Comparison of ENCODE assay signal across 1 fruit fly cellular context in the genomic region with DNA sequence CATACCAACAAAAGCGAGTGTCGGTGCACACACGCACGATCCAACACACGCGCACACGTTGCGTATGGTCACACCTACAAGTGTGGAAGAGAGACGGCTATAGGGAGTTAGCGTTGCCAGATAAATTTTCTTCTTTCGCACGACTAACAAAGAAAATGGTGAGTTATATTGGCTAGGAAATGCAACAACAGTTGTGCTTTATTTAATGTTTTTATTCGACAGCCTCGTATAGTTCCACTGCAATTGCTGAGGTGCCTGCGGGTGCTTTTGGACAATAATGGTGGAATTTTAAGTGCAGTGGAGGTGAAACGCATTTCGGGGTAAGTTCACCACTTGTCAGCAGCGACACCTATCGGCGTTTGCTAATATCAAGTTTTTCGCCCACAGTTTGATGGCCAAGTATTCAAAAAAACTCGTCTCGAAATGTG.
TF ChIP-seq lines count a peak whose summit lies in the region.

No protein-coding gene starts in this region.

TF ChIP-seq in whole organism, embryonic, 481 proteins besides CTCF, POLR2A, EP300 and RAD21 (continued from another document and continues in another):
- TF ChIP-seq Antp (GFP tag; optimal IDR thresholded peaks at IDR 0.05; lab: Kevin White, UChicago) = no peak
- no peak for TF ChIP-seq Spps (tag; optimal IDR thresholded peaks at IDR 0.05; lab: Kevin White, UChicago)
- no peak for TF ChIP-seq Adf1 (GFP tag; IDR thresholded peaks at IDR 0.05; lab: Robert Waterston, UW)
- no peak for TF ChIP-seq gem (tag; optimal IDR thresholded peaks at IDR 0.05; lab: Kevin White, UChicago)
- peak; percentile 9 for TF ChIP-seq Dp (GFP tag; optimal IDR thresholded peaks at IDR 0.05; lab: Kevin White, UChicago)
- no peak for TF ChIP-seq CG1647 (GFP tag; optimal IDR thresholded peaks at IDR 0.05; lab: Kevin White, UChicago)
- TF ChIP-seq CG30431 (GFP tag; optimal IDR thresholded peaks at IDR 0.05; lab: Kevin White, UChicago) = no peak
- no peak for TF ChIP-seq CG15269 (tag; optimal IDR thresholded peaks at IDR 0.05; lab: Kevin White, UChicago)
- no peak for TF ChIP-seq maf-S (GFP tag; optimal IDR thresholded peaks at IDR 0.05; lab: Kevin White, UChicago)
- TF ChIP-seq CG13287 (GFP tag; IDR thresholded peaks at IDR 0.05; lab: Robert Waterston, UW; ENCODE audit: partially characterized antibody) = no peak
- TF ChIP-seq CG12744 (GFP tag; optimal IDR thresholded peaks at IDR 0.05; lab: Kevin White, UChicago) = no peak
- no peak for TF ChIP-seq CG4707 (GFP tag; optimal IDR thresholded peaks at IDR 0.05; lab: Kevin White, UChicago)
- TF ChIP-seq crc (GFP tag; optimal IDR thresholded peaks at IDR 0.05; lab: Kevin White, UChicago) = no peak
- TF ChIP-seq zen (tag; optimal IDR thresholded peaks at IDR 0.05; lab: Kevin White, UChicago) = no peak
- no peak for TF ChIP-seq CG3407 (GFP tag; optimal IDR thresholded peaks at IDR 0.05; lab: Kevin White, UChicago)
- no peak for TF ChIP-seq D19A (tag; optimal IDR thresholded peaks at IDR 0.05; lab: Kevin White, UChicago)
- no peak for TF ChIP-seq Neu2 (GFP tag; optimal IDR thresholded peaks at IDR 0.05; lab: Kevin White, UChicago; ENCODE audit: borderline replicate concordance)
- TF ChIP-seq bowl (GFP tag; IDR thresholded peaks at IDR 0.05; lab: Robert Waterston, UW) = no peak
- TF ChIP-seq vfl (GFP tag; optimal IDR thresholded peaks at IDR 0.05; lab: Kevin White, UChicago) = no peak
- TF ChIP-seq CG32532 (GFP tag; IDR thresholded peaks at IDR 0.05; lab: Robert Waterston, UW) = peak; percentile 48; the same call in 1 of the 2 replicates
- TF ChIP-seq nerfin-2 (GFP tag; IDR thresholded peaks at IDR 0.05; lab: Robert Waterston, UW; ENCODE audit: partially characterized antibody) = no peak
- TF ChIP-seq dm (GFP tag; optimal IDR thresholded peaks at IDR 0.05; lab: Kevin White, UChicago) = no peak
- TF ChIP-seq Fer3 (tag; optimal IDR thresholded peaks at IDR 0.05; lab: Kevin White, UChicago) = no peak
- TF ChIP-seq Drgx (GFP tag; IDR thresholded peaks at IDR 0.05; lab: Robert Waterston, UW) = no peak
- TF ChIP-seq bsh (GFP tag; optimal IDR thresholded peaks at IDR 0.05; lab: Kevin White, UChicago) = no peak
- no peak for TF ChIP-seq Vsx1 (GFP tag; optimal IDR thresholded peaks at IDR 0.05; lab: Kevin White, UChicago)
- TF ChIP-seq sug (tag; optimal IDR thresholded peaks at IDR 0.05; lab: Kevin White, UChicago) = no peak
- no peak for TF ChIP-seq CG8290 (GFP tag; optimal IDR thresholded peaks at IDR 0.05; lab: Kevin White, UChicago)
- peak in 1 of 2 experiments; percentile 52 for TF ChIP-seq CG8290 (tag; optimal IDR thresholded peaks at IDR 0.05; lab: Kevin White, UChicago)
- TF ChIP-seq CG11247 (GFP tag; IDR thresholded peaks at IDR 0.05; lab: Robert Waterston, UW) = no peak
- no peak for TF ChIP-seq CG12942 (GFP tag; optimal IDR thresholded peaks at IDR 0.05; lab: Kevin White, UChicago)
- no peak for TF ChIP-seq ems (GFP tag; optimal IDR thresholded peaks at IDR 0.05; lab: Kevin White, UChicago)
- peak; percentile 61 for TF ChIP-seq jumu (GFP tag; optimal IDR thresholded peaks at IDR 0.05; lab: Kevin White, UChicago)
- TF ChIP-seq CG18619 (GFP tag; optimal IDR thresholded peaks at IDR 0.05; lab: Kevin White, UChicago) = no peak
- TF ChIP-seq CG14014 (GFP tag; IDR thresholded peaks at IDR 0.05; lab: Robert Waterston, UW) = no peak
- peak; percentile 38 for TF ChIP-seq CG1832 (GFP tag; optimal IDR thresholded peaks at IDR 0.05; lab: Kevin White, UChicago)
- TF ChIP-seq CG8089 (GFP tag; optimal IDR thresholded peaks at IDR 0.05; lab: Kevin White, UChicago) = no peak
- TF ChIP-seq gsb (GFP tag; IDR thresholded peaks at IDR 0.05; lab: Robert Waterston, UW) = no peak
- no peak for TF ChIP-seq ken (GFP tag; IDR thresholded peaks at IDR 0.05; lab: Robert Waterston, UW)
- no peak for TF ChIP-seq Gsc (GFP tag; IDR thresholded peaks at IDR 0.05; lab: Robert Waterston, UW)
- no peak for TF ChIP-seq CG10565 (GFP tag; optimal IDR thresholded peaks at IDR 0.05; lab: Kevin White, UChicago)
- TF ChIP-seq hth (optimal IDR thresholded peaks at IDR 0.05; lab: Kevin White, UChicago) = no peak
- TF ChIP-seq CG33557 (GFP tag; optimal IDR thresholded peaks at IDR 0.05; lab: Kevin White, UChicago) = no peak
- TF ChIP-seq cg (GFP tag; optimal IDR thresholded peaks at IDR 0.05; lab: Kevin White, UChicago) = peak; percentile 95
- no peak for TF ChIP-seq CG31365 (tag; optimal IDR thresholded peaks at IDR 0.05; lab: Kevin White, UChicago)
- no peak for TF ChIP-seq hkb (optimal IDR thresholded peaks at IDR 0.05; lab: Kevin White, UChicago)
- TF ChIP-seq hkb (GFP tag; IDR thresholded peaks at IDR 0.05; lab: Robert Waterston, UW) = no peak
- TF ChIP-seq ase (GFP tag; IDR thresholded peaks at IDR 0.05; lab: Robert Waterston, UW) = no peak
- TF ChIP-seq Elba2 (GFP tag; optimal IDR thresholded peaks at IDR 0.05; lab: Kevin White, UChicago) = no peak
- no peak for TF ChIP-seq CG10959 (GFP tag; IDR thresholded peaks at IDR 0.05; lab: Robert Waterston, UW)
- TF ChIP-seq wor (GFP tag; IDR thresholded peaks at IDR 0.05; lab: Robert Waterston, UW) = no peak
- TF ChIP-seq Dip2 (GFP tag; IDR thresholded peaks at IDR 0.05; lab: Robert Waterston, UW) = no peak
- peak; percentile 32; the same call in 1 of the 2 replicates for TF ChIP-seq E2f2 (GFP tag; IDR thresholded peaks at IDR 0.05; lab: Robert Waterston, UW)
- peak; percentile 7 for TF ChIP-seq bab2 (GFP tag; optimal IDR thresholded peaks at IDR 0.05; lab: Kevin White, UChicago)
- TF ChIP-seq disco-r (GFP tag; optimal IDR thresholded peaks at IDR 0.05; lab: Kevin White, UChicago) = no peak
- peak; percentile 43 for TF ChIP-seq CG6689 (GFP tag; IDR thresholded peaks at IDR 0.05; lab: Robert Waterston, UW)
- no peak for TF ChIP-seq unpg (GFP tag; optimal IDR thresholded peaks at IDR 0.05; lab: Kevin White, UChicago)
- TF ChIP-seq TFAM (GFP tag; optimal IDR thresholded peaks at IDR 0.05; lab: Kevin White, UChicago) = no peak
- TF ChIP-seq BEAF-32 (GFP tag; optimal IDR thresholded peaks at IDR 0.05; lab: Kevin White, UChicago) = peak; percentile 17
- no peak for TF ChIP-seq CG14667 (GFP tag; IDR thresholded peaks at IDR 0.05; lab: Robert Waterston, UW)
- peak; percentile 87 for TF ChIP-seq Ets65A (GFP tag; lab: Kevin White, UChicago)
- TF ChIP-seq Opbp (GFP tag; IDR thresholded peaks at IDR 0.05; lab: Robert Waterston, UW; ENCODE audit: partially characterized antibody) = no peak
- TF ChIP-seq crol (GFP tag; IDR thresholded peaks at IDR 0.05; lab: Robert Waterston, UW) = no peak
- TF ChIP-seq CG8281 (tag; optimal IDR thresholded peaks at IDR 0.05; lab: Kevin White, UChicago) = no peak
- no peak for TF ChIP-seq CG4424 (GFP tag; optimal IDR thresholded peaks at IDR 0.05; lab: Kevin White, UChicago)
- TF ChIP-seq CG31224 (GFP tag; IDR thresholded peaks at IDR 0.05; lab: Robert Waterston, UW) = no peak
- no peak for TF ChIP-seq HLH3B (GFP tag; IDR thresholded peaks at IDR 0.05; lab: Robert Waterston, UW)
- TF ChIP-seq fru (optimal IDR thresholded peaks at IDR 0.05; lab: Kevin White, UChicago) = no peak
- TF ChIP-seq Sin3A (optimal IDR thresholded peaks at IDR 0.05; lab: Kevin White, UChicago) = peak; percentile 36
- TF ChIP-seq Trl (optimal IDR thresholded peaks at IDR 0.05; lab: Kevin White, UChicago) = no peak
- TF ChIP-seq Trl (GFP tag; optimal IDR thresholded peaks at IDR 0.05; lab: Kevin White, UChicago) = no peak
- TF ChIP-seq CG12236 (GFP tag; optimal IDR thresholded peaks at IDR 0.05; lab: Kevin White, UChicago) = no peak
- TF ChIP-seq sim (GFP tag; IDR thresholded peaks at IDR 0.05; lab: Robert Waterston, UW) = no peak
- no peak for TF ChIP-seq CG43689 (GFP tag; IDR thresholded peaks at IDR 0.05; lab: Robert Waterston, UW)
- TF ChIP-seq CG10366 (GFP tag; IDR thresholded peaks at IDR 0.05; lab: Robert Waterston, UW) = no peak
- peak; percentile 50; the same call in 1 of the 3 replicates for TF ChIP-seq CG34422 (GFP tag; IDR thresholded peaks at IDR 0.05; lab: Robert Waterston, UW)
- TF ChIP-seq CG13123 (GFP tag; optimal IDR thresholded peaks at IDR 0.05; lab: Kevin White, UChicago) = no peak
- TF ChIP-seq CG13894 (tag; optimal IDR thresholded peaks at IDR 0.05; lab: Kevin White, UChicago) = peak; percentile 63
- TF ChIP-seq CG10654 (GFP tag; optimal IDR thresholded peaks at IDR 0.05; lab: Kevin White, UChicago) = no peak
- no peak for TF ChIP-seq CG10462 (GFP tag; optimal IDR thresholded peaks at IDR 0.05; lab: Kevin White, UChicago)
- TF ChIP-seq grau (tag; optimal IDR thresholded peaks at IDR 0.05; lab: Kevin White, UChicago) = peak; percentile 7
- TF ChIP-seq Atf6 (GFP tag; IDR thresholded peaks at IDR 0.05; lab: Robert Waterston, UW) = no peak; the same call in 1 of the 2 replicates
- no peak for TF ChIP-seq lmd (GFP tag; IDR thresholded peaks at IDR 0.05; lab: Robert Waterston, UW)
- TF ChIP-seq cad (GFP tag; optimal IDR thresholded peaks at IDR 0.05; lab: Kevin White, UChicago) = no peak
- no peak for TF ChIP-seq fu2 (GFP tag; optimal IDR thresholded peaks at IDR 0.05; lab: Kevin White, UChicago)
- TF ChIP-seq CG18764 (GFP tag; optimal IDR thresholded peaks at IDR 0.05; lab: Kevin White, UChicago) = no peak
- TF ChIP-seq nom (GFP tag; optimal IDR thresholded peaks at IDR 0.05; lab: Kevin White, UChicago) = no peak
- TF ChIP-seq eyg (GFP tag; optimal IDR thresholded peaks at IDR 0.05; lab: Kevin White, UChicago) = no peak
- TF ChIP-seq az2 (GFP tag; optimal IDR thresholded peaks at IDR 0.05; lab: Kevin White, UChicago) = no peak
- TF ChIP-seq ttk (GFP tag; IDR thresholded peaks at IDR 0.05; lab: Robert Waterston, UW) = no peak
- TF ChIP-seq Dref (GFP tag; IDR thresholded peaks at IDR 0.05; lab: Robert Waterston, UW) = peak; percentile 29; the same call in 1 of the 2 replicates
- TF ChIP-seq Ssrp (tag; optimal IDR thresholded peaks at IDR 0.05; lab: Kevin White, UChicago) = no peak
- no peak for TF ChIP-seq CG13424 (tag; optimal IDR thresholded peaks at IDR 0.05; lab: Kevin White, UChicago)
- TF ChIP-seq kni (GFP tag; optimal IDR thresholded peaks at IDR 0.05; lab: Kevin White, UChicago) = no peak
- TF ChIP-seq hbn (GFP tag; IDR thresholded peaks at IDR 0.05; lab: Robert Waterston, UW; ENCODE audit: partially characterized antibody) = no peak
- no peak for TF ChIP-seq sisA (GFP tag; IDR thresholded peaks at IDR 0.05; lab: Robert Waterston, UW)
- no peak for TF ChIP-seq H15 (GFP tag; IDR thresholded peaks at IDR 0.05; lab: Robert Waterston, UW)
- peak; percentile 36 for TF ChIP-seq CG3163 (GFP tag; optimal IDR thresholded peaks at IDR 0.05; lab: Kevin White, UChicago)
- peak; percentile 1 for TF ChIP-seq CG3065 (GFP tag; optimal IDR thresholded peaks at IDR 0.05; lab: Kevin White, UChicago)
- TF ChIP-seq pros (GFP tag; optimal IDR thresholded peaks at IDR 0.05; lab: Kevin White, UChicago) = no peak
- no peak for TF ChIP-seq Blimp-1 (GFP tag; optimal IDR thresholded peaks at IDR 0.05; lab: Kevin White, UChicago)
- TF ChIP-seq ATbp (GFP tag; optimal IDR thresholded peaks at IDR 0.05; lab: Kevin White, UChicago) = no peak
- peak; percentile 18 for TF ChIP-seq CHES-1-like (GFP tag; optimal IDR thresholded peaks at IDR 0.05; lab: Kevin White, UChicago)
- no peak for TF ChIP-seq Hey (tag; optimal IDR thresholded peaks at IDR 0.05; lab: Kevin White, UChicago)
- TF ChIP-seq sima (GFP tag; optimal IDR thresholded peaks at IDR 0.05; lab: Kevin White, UChicago) = no peak
- no peak for TF ChIP-seq ci (GFP tag; IDR thresholded peaks at IDR 0.05; lab: Robert Waterston, UW)
- no peak for TF ChIP-seq tap (tag; optimal IDR thresholded peaks at IDR 0.05; lab: Kevin White, UChicago)
- TF ChIP-seq pita (GFP tag; optimal IDR thresholded peaks at IDR 0.05; lab: Kevin White, UChicago) = no peak
- no peak for TF ChIP-seq ab (GFP tag; optimal IDR thresholded peaks at IDR 0.05; lab: Kevin White, UChicago)
- TF ChIP-seq ara (GFP tag; IDR thresholded peaks at IDR 0.05; lab: Robert Waterston, UW) = no peak
- peak; percentile 36 for TF ChIP-seq Dip3 (GFP tag; optimal IDR thresholded peaks at IDR 0.05; lab: Kevin White, UChicago)
- no peak for TF ChIP-seq C15 (GFP tag; IDR thresholded peaks at IDR 0.05; lab: Robert Waterston, UW)
- TF ChIP-seq PHDP (tag; optimal IDR thresholded peaks at IDR 0.05; lab: Kevin White, UChicago) = no peak
- TF ChIP-seq Hand (GFP tag; optimal IDR thresholded peaks at IDR 0.05; lab: Kevin White, UChicago) = no peak
- no peak for TF ChIP-seq Hsf (GFP tag; optimal IDR thresholded peaks at IDR 0.05; lab: Kevin White, UChicago)
- no peak for TF ChIP-seq ap (GFP tag; IDR thresholded peaks at IDR 0.05; lab: Robert Waterston, UW)
- no peak for TF ChIP-seq sna (GFP tag; IDR thresholded peaks at IDR 0.05; lab: Robert Waterston, UW; ENCODE audit: partially characterized antibody)
- TF ChIP-seq yki (optimal IDR thresholded peaks at IDR 0.05; lab: Kevin White, UChicago) = no peak
- TF ChIP-seq Tbp (GFP tag; optimal IDR thresholded peaks at IDR 0.05; lab: Kevin White, UChicago) = no peak
- TF ChIP-seq CG12071 (GFP tag; optimal IDR thresholded peaks at IDR 0.05; lab: Kevin White, UChicago) = no peak
- no peak for TF ChIP-seq HHEX (GFP tag; optimal IDR thresholded peaks at IDR 0.05; lab: Kevin White, UChicago)
- TF ChIP-seq CG8388 (GFP tag; optimal IDR thresholded peaks at IDR 0.05; lab: Kevin White, UChicago) = peak; percentile 22
- no peak for TF ChIP-seq GATAe (GFP tag; conservative IDR thresholded peaks at IDR 0.05; lab: Robert Waterston, UW)
- TF ChIP-seq CG3281 (GFP tag; optimal IDR thresholded peaks at IDR 0.05; lab: Kevin White, UChicago) = peak; percentile 17
- TF ChIP-seq jing (GFP tag; optimal IDR thresholded peaks at IDR 0.05; lab: Kevin White, UChicago) = no peak
- TF ChIP-seq stwl (tag; optimal IDR thresholded peaks at IDR 0.05; lab: Kevin White, UChicago) = peak; percentile 23
- no peak for TF ChIP-seq al (GFP tag; IDR thresholded peaks at IDR 0.05; lab: Robert Waterston, UW)
- TF ChIP-seq CG11723 (GFP tag; optimal IDR thresholded peaks at IDR 0.05; lab: Kevin White, UChicago) = no peak
- TF ChIP-seq CG11560 (tag; IDR thresholded peaks at IDR 0.05; lab: Robert Waterston, UW) = no peak
- TF ChIP-seq CG30020 (tag; optimal IDR thresholded peaks at IDR 0.05; lab: Kevin White, UChicago) = peak; percentile 1
- TF ChIP-seq CG10274 (GFP tag; optimal IDR thresholded peaks at IDR 0.05; lab: Kevin White, UChicago) = no peak
- no peak for TF ChIP-seq CG7745 (tag; optimal IDR thresholded peaks at IDR 0.05; lab: Kevin White, UChicago)
- TF ChIP-seq zfh1 (GFP tag; IDR thresholded peaks at IDR 0.05; lab: Robert Waterston, UW) = no peak
- TF ChIP-seq B-H1 (GFP tag; IDR thresholded peaks at IDR 0.05; lab: Robert Waterston, UW) = no peak
- TF ChIP-seq CG2875 (GFP tag; optimal IDR thresholded peaks at IDR 0.05; lab: Kevin White, UChicago) = no peak
